Fruit fly (Drosophila melanogaster): Measurements from ENCODE around the gene Pgm1.

Gene Pgm1

DNA sequence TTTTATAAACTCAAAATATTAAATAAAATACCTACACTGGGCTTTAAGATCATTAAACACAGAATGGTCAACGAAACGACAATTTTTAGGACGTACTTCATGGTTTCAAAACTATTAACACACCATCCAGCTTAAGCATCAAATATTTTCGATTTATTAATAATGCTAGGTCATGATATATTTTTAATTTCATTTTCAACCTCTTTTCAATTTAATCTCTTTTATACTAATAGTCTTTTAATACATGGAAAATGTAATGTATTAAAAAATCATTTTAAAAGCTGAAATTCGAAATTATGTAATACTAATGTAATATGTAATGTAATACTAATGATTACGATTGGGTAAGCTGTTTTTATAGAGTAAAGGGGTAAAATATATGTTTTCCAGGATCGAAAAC is 41.7 kb upstream of the Pgm1 start, which contains the start of gene CG33796:
Gene CG33796, minus strand, starts transcription at position 101 of the 400 bp plus-strand sequence.
- TF ChIP-seq EcR (GFP tag; optimal IDR thresholded peaks at IDR 0.05) (no peak), CG9948 (tag; optimal IDR thresholded peaks at IDR 0.05) (no peak), rn (GFP tag; IDR thresholded peaks at IDR 0.05) (no peak), fd96Ca (GFP tag; IDR thresholded peaks at IDR 0.05) (no peak), Ets98B (GFP tag; IDR thresholded peaks at IDR 0.05) (no peak), CG17806 (tag; optimal IDR thresholded peaks at IDR 0.05) (no peak), Snoo (tag; optimal IDR thresholded peaks at IDR 0.05) (no peak), CG10348 (GFP tag; IDR thresholded peaks at IDR 0.05) (no peak), gl (tag; optimal IDR thresholded peaks at IDR 0.05) (no peak)

DNA sequence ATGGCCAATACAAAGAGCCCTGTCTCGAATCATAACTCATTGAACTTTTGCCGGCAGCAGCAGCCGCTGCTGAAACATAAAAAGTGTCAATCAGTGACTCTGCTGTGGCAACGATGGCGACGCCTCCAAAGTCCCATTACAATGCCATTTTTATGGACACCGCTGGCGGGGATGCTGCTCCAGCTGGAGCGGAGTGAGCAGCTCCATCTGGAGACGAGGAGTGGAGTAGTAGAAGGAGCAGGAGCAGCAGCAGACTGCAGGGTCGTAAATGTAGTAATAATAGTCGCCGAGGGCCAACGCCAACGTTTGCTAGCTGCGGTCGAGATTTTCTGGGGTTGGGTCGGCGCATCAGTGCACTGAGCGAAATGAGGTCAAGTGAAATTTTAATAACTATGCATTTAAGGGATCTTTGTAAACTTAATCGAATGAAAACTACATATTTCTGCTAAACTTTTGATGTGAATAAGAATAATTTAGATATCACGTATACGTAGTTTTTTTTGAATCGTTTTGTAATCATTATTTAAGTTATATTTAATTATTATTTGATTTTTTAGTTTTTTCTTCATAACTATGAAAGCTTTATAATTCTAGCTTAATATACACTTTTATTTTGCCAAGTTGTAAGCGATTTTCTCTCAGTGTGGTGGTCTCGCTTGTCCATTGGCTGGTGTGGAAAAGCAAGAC is 40.3 kb upstream of the Pgm1 start:
- TF ChIP-seq D1 (tag; optimal IDR thresholded peaks at IDR 0.05) (peak; percentile 1), CG17806 (tag; optimal IDR thresholded peaks at IDR 0.05) (peak; percentile 45), EcR (GFP tag; optimal IDR thresholded peaks at IDR 0.05) (peak; percentile 21), CG32121 (GFP tag; IDR thresholded peaks at IDR 0.05) (no peak), CG13204 (GFP tag; optimal IDR thresholded peaks at IDR 0.05) (peak; percentile 60), CG10348 (GFP tag; IDR thresholded peaks at IDR 0.05) (no peak), gl (tag; optimal IDR thresholded peaks at IDR 0.05) (no peak), CG15710 (tag; optimal IDR thresholded peaks at IDR 0.05) (peak; percentile 38), fd96Ca (GFP tag; IDR thresholded peaks at IDR 0.05) (no peak), CG4496 (GFP tag; IDR thresholded peaks at IDR 0.05) (0 out of 3 replicates have a peak, but pooled peaks have one; percentile 13), Pif1B (GFP tag; optimal IDR thresholded peaks at IDR 0.05) (no peak), CG34367 (tag; optimal IDR thresholded peaks at IDR 0.05) (no peak), CG9948 (tag; optimal IDR thresholded peaks at IDR 0.05) (peak; percentile 57), CG8159 (tag; optimal IDR thresholded peaks at IDR 0.05) (peak; percentile 64), CG14655 (GFP tag; optimal IDR thresholded peaks at IDR 0.05) (peak; percentile 52), CG8301 (tag; optimal IDR thresholded peaks at IDR 0.05) (peak; percentile 2)

DNA sequence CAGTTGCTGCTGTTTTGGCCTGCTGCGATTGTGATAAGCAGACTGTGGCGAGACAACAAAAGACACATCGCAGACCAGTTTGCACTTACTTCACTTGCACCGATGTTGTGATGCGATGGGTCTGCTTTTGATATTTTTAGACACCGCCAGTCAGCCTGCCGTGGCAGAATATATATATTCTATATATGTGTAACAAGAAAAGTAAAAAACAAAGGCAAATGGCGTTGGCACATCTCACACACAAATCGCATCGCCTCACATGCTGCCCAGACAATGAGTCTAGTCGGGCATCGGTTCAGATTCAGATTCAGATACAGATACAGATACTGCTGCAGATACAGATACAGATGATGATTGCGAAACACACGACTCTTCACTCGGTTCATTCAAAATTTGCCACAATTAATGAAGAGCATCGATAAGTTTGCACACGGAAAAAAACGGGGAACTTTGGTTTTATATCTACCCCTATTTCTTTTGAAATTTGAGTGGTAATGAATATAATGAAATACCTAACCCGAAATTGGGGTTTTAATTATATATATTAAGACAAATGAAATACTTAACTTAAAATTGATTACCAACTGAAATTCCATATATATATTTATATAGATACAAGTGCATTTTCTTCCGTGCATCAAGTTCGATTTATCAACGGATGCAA is 39.5 kb upstream of the Pgm1 start:
- peak; percentile 62 for TF ChIP-seq CG32121 (GFP tag; IDR thresholded peaks at IDR 0.05)
- peak; percentile 18 for TF ChIP-seq CG13204 (GFP tag; optimal IDR thresholded peaks at IDR 0.05)
- TF ChIP-seq EcR (GFP tag; optimal IDR thresholded peaks at IDR 0.05) = peak; percentile 50
- TF ChIP-seq CG15710 (tag; optimal IDR thresholded peaks at IDR 0.05) = peak; percentile 41
- TF ChIP-seq CG34367 (tag; optimal IDR thresholded peaks at IDR 0.05) = peak; percentile 10
- peak; percentile 72 for TF ChIP-seq CG8159 (tag; optimal IDR thresholded peaks at IDR 0.05)
- no peak for TF ChIP-seq rn (GFP tag; IDR thresholded peaks at IDR 0.05)
- no peak for TF ChIP-seq CG4496 (GFP tag; IDR thresholded peaks at IDR 0.05)
- peak; percentile 58 for TF ChIP-seq CG17806 (tag; optimal IDR thresholded peaks at IDR 0.05)
- no peak for TF ChIP-seq Pif1B (GFP tag; optimal IDR thresholded peaks at IDR 0.05)
- no peak for TF ChIP-seq Ets98B (GFP tag; IDR thresholded peaks at IDR 0.05)
- TF ChIP-seq CG8301 (tag; optimal IDR thresholded peaks at IDR 0.05) = no peak
- no peak for TF ChIP-seq D1 (tag; optimal IDR thresholded peaks at IDR 0.05)
- TF ChIP-seq CG9948 (tag; optimal IDR thresholded peaks at IDR 0.05) = peak; percentile 41

DNA sequence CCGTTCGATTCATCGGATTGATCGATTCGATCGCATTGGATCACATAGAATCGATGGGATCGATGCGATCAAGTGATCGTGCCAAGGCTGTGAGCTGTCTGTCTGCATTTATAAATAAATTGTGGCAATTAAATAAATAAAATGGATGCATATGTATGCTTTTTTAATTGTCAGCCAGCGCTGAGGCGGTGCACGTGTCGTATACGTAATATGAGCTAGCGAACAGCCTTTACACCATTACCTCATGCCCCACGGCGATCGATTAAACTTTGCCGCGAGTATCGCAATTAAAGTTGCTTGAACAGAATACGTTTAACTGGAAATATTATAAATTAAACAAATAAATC is 38.6 kb upstream of the Pgm1 start:
- TF ChIP-seq CG32121 (GFP tag; IDR thresholded peaks at IDR 0.05) = no peak
- TF ChIP-seq CG9948 (tag; optimal IDR thresholded peaks at IDR 0.05) = no peak
- TF ChIP-seq CG15710 (tag; optimal IDR thresholded peaks at IDR 0.05) = no peak
- TF ChIP-seq CG12605 (GFP tag; IDR thresholded peaks at IDR 0.05) = no peak
- no peak for TF ChIP-seq Pif1A (GFP tag; optimal IDR thresholded peaks at IDR 0.05)
- no peak for TF ChIP-seq D1 (tag; optimal IDR thresholded peaks at IDR 0.05)
- TF ChIP-seq rn (GFP tag; IDR thresholded peaks at IDR 0.05) = no peak
- no peak for TF ChIP-seq gl (tag; optimal IDR thresholded peaks at IDR 0.05)
- TF ChIP-seq CG8301 (tag; optimal IDR thresholded peaks at IDR 0.05) = no peak
- TF ChIP-seq EcR (GFP tag; optimal IDR thresholded peaks at IDR 0.05) = no peak
- TF ChIP-seq CG13204 (GFP tag; optimal IDR thresholded peaks at IDR 0.05) = no peak

DNA sequence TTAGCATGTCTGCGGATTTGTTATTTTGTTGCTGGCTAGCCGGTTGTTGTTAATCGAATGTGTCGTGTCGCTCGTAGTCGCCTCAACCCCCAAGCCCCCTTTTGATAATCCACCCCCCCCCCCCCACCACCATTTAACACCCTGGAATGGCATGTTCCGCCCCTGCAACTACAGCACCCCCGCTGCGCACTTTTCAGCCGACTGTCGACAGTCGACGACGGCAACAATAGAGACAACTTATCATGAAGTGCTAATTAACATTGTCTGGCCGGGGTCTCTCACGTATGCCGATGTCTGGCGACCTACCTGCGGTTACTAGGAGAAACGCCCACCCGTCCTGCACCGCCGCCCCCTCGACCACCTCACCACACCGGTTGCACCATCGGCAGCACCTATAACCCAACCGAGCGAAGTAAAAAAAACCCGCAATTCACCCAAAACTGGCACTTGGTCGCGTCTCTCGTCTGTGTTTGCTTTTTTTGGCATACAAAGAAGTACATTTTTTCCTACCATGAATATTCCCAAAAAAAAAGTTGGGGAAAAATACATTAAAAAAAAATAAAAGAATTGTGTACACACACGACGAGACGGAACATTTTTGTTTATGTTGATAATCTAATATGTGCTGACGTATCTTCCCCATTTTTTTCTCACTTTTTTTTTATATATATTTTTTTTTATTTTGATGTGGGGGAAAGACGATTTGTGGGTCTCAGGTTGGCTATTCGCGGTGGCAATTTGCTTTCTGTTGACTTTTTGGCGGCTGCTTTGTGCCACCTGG is 38.1 kb upstream of the Pgm1 start:
- 0 out of 2 replicates have a peak, but pooled peaks have one; percentile 16 for TF ChIP-seq CG32121 (GFP tag; IDR thresholded peaks at IDR 0.05)
- TF ChIP-seq CG13204 (GFP tag; optimal IDR thresholded peaks at IDR 0.05) = peak; percentile 14
- TF ChIP-seq EcR (GFP tag; optimal IDR thresholded peaks at IDR 0.05) = no peak

All from whole organism, pupa.